Fruit fly (Drosophila melanogaster) whole organism, embryonic: ENCODE data around the gene CG2901.
A peak's percentile ranks its signal among the peaks of the same experiment; 100 is the strongest.

ENCODE experiments used
- Bdp1 ChIP-seq: fragments of 200-800 bp; sonication (Bioruptor generic); optimal IDR thresholded peaks from 3 replicates; lab custom pipeline; 2016; ENCODE audit warnings: missing biosample characterization, missing genetic modification characterization
- CG11723 ChIP-seq: fragments of 200-800 bp; sonication (Bioruptor generic); optimal IDR thresholded peaks from 2 replicates; lab custom pipeline; 2017; ENCODE audit warnings: missing biosample characterization, mild to moderate bottlenecking, missing genetic modification characterization
- CG12071 ChIP-seq: fragments of 200-800 bp; sonication (Bioruptor generic); optimal IDR thresholded peaks from 3 replicates; lab custom pipeline; 2018; ENCODE audit warnings: missing biosample characterization, mild to moderate bottlenecking, missing genetic modification characterization
- CG12942 ChIP-seq: fragments of 200-800 bp; sonication (Bioruptor generic); optimal IDR thresholded peaks from 3 replicates; lab custom pipeline; 2016; ENCODE audit warnings: missing biosample characterization, missing genetic modification characterization
- CG14014 ChIP-seq: fragments of 200-800 bp; sonication (Bioruptor generic); IDR thresholded peaks from 2 replicates; pipeline ENCODE4 v1.3.6; 2022; ENCODE audit warnings: missing biosample characterization, missing genetic modification characterization
- CG14710 ChIP-seq: fragments of 200-800 bp; sonication (Bioruptor generic); optimal IDR thresholded peaks from 3 replicates; lab custom pipeline; 2019; ENCODE audit warnings: missing biosample characterization, mild to moderate bottlenecking, missing genetic modification characterization, moderate library complexity
- CG15011 ChIP-seq: fragments of 200-800 bp; sonication (Bioruptor generic); optimal IDR thresholded peaks from 3 replicates; lab custom pipeline; 2018; ENCODE audit warnings: missing biosample characterization, mild to moderate bottlenecking, missing genetic modification characterization
- CG15073 ChIP-seq: fragments of 200-800 bp; sonication (Bioruptor generic); optimal IDR thresholded peaks from 2 replicates; lab custom pipeline; 2016; ENCODE audit warnings: missing biosample characterization, missing genetic modification characterization
- CG15601 ChIP-seq: fragments of 200-800 bp; sonication (Bioruptor generic); optimal IDR thresholded peaks from 3 replicates; lab custom pipeline; 2019; ENCODE audit warnings: missing biosample characterization, mild to moderate bottlenecking, missing genetic modification characterization, moderate library complexity
- CG15696 ChIP-seq: fragments of 200-800 bp; sonication (Bioruptor generic); optimal IDR thresholded peaks from 2 replicates; lab custom pipeline; 2019; ENCODE audit warnings: missing biosample characterization, mild to moderate bottlenecking, missing genetic modification characterization, moderate library complexity
- CG17912 ChIP-seq: fragments of 200-800 bp; sonication (Bioruptor generic); optimal IDR thresholded peaks from 2 replicates; lab custom pipeline; 2018; ENCODE audit warnings: missing biosample characterization, mild to moderate bottlenecking, missing genetic modification characterization
- CG18011 ChIP-seq: fragments of 200-800 bp; sonication (Bioruptor generic); optimal IDR thresholded peaks from 2 replicates; lab custom pipeline; 2017; ENCODE audit warnings: missing biosample characterization, missing genetic modification characterization, mild to moderate bottlenecking, moderate library complexity, missing genotype
- CG1832 ChIP-seq: fragments of 200-800 bp; sonication (Bioruptor generic); optimal IDR thresholded peaks from 2 replicates; lab custom pipeline; 2017; ENCODE audit warnings: missing biosample characterization, mild to moderate bottlenecking, missing genetic modification characterization, inconsistent platforms
- CG4404 ChIP-seq: fragments of 200-800 bp; sonication (Bioruptor generic); IDR thresholded peaks from 2 replicates; pipeline ENCODE4 v1.3.6; 2022; ENCODE audit warnings: missing biosample characterization, missing genetic modification characterization
- CG6683 ChIP-seq: fragments of 200-800 bp; sonication (Bioruptor generic); optimal IDR thresholded peaks from 2 replicates; lab custom pipeline; 2017; ENCODE audit warnings: missing biosample characterization, mild to moderate bottlenecking, missing genetic modification characterization, missing genetic modification reagents
- CG6791 ChIP-seq: fragments of 200-800 bp; sonication (Bioruptor generic); IDR thresholded peaks from 3 replicates; pipeline ENCODE4 v1.3.6; 2022; ENCODE audit warnings: missing biosample characterization, missing genetic modification characterization; ENCODE audit not compliant: partially characterized antibody
- CG6813 ChIP-seq: fragments of 200-800 bp; sonication (Bioruptor generic); optimal IDR thresholded peaks from 2 replicates; lab custom pipeline; 2017; ENCODE audit warnings: missing biosample characterization, missing genetic modification characterization, mild to moderate bottlenecking, moderate library complexity, missing genetic modification reagents
- CG8290 ChIP-seq, 3 experiments: fragments of 200-800 bp; sonication (Bioruptor generic); optimal IDR thresholded peaks; 2 replicates each; lab custom pipeline; 2016 to 2019; ENCODE audit warnings: missing biosample characterization in 3 of 3, missing genetic modification characterization in 3 of 3, mild to moderate bottlenecking in 2 of 3, moderate library complexity in 1 of 3
- CG8359 ChIP-seq: fragments of 200-800 bp; sonication (Bioruptor generic); optimal IDR thresholded peaks from 2 replicates; lab custom pipeline; 2017; ENCODE audit warnings: missing biosample characterization, mild to moderate bottlenecking, missing genetic modification characterization, borderline replicate concordance
- Dbx ChIP-seq: fragments of 200-800 bp; sonication (Bioruptor generic); IDR thresholded peaks from 3 replicates; pipeline ENCODE4 v1.3.6; 2022; ENCODE audit warnings: missing biosample characterization, missing genetic modification characterization
- Dref ChIP-seq: fragments of 200-800 bp; sonication (Bioruptor generic); IDR thresholded peaks from 2 replicates; pipeline ENCODE4 v1.3.6; 2022; ENCODE audit warnings: missing biosample characterization, missing genetic modification characterization
- Drgx ChIP-seq: fragments of 200-800 bp; sonication (Bioruptor generic); IDR thresholded peaks from 2 replicates; pipeline ENCODE4 v1.3.6; 2022; ENCODE audit warnings: missing biosample characterization, missing genetic modification characterization
- Fer3 ChIP-seq: fragments of 200-800 bp; sonication (Bioruptor generic); optimal IDR thresholded peaks from 2 replicates; lab custom pipeline; 2018; ENCODE audit warnings: missing biosample characterization, mild to moderate bottlenecking, missing genetic modification characterization, moderate library complexity
- Hr39 ChIP-seq: fragments of >200 bp; optimal IDR thresholded peaks from 2 replicates; lab custom pipeline; 2017
- MBD-R2 ChIP-seq: fragments of 200-800 bp; sonication (Bioruptor generic); IDR thresholded peaks from 2 replicates; pipeline ENCODE4 v1.3.6; 2022; ENCODE audit warnings: missing biosample characterization, missing genetic modification characterization
- Med ChIP-seq: fragments of 200-800 bp; sonication (Bioruptor generic); peaks from one replicate; lab custom pipeline; 2016; ENCODE audit warnings: missing biosample characterization, missing genetic modification characterization, mild to moderate bottlenecking, inconsistent platforms, moderate library complexity
- Spps ChIP-seq: fragments of 200-800 bp; sonication (Bioruptor generic); optimal IDR thresholded peaks from 2 replicates; lab custom pipeline; 2018; ENCODE audit warnings: missing biosample characterization, mild to moderate bottlenecking, missing genetic modification characterization
- Vsx1 ChIP-seq: fragments of 200-800 bp; sonication (Bioruptor generic); optimal IDR thresholded peaks from 2 replicates; lab custom pipeline; 2017; ENCODE audit warnings: missing biosample characterization, mild to moderate bottlenecking, missing genetic modification characterization, missing genetic modification reagents
- YL-1 ChIP-seq: fragments of 200-800 bp; sonication (Bioruptor generic); optimal IDR thresholded peaks from 3 replicates; lab custom pipeline; 2017; ENCODE audit warnings: missing biosample characterization, mild to moderate bottlenecking, missing genetic modification characterization
- ase ChIP-seq: fragments of 200-800 bp; sonication (Bioruptor generic); IDR thresholded peaks from 3 replicates; pipeline ENCODE4 v1.3.6; 2022; ENCODE audit warnings: missing biosample characterization, missing genetic modification characterization
- ash1 ChIP-seq: fragments of 200-800 bp; sonication (Bioruptor generic); optimal IDR thresholded peaks from 2 replicates; lab custom pipeline; 2018; ENCODE audit warnings: missing biosample characterization, mild to moderate bottlenecking, missing genetic modification characterization
- az2 ChIP-seq: fragments of 200-800 bp; sonication (Bioruptor generic); optimal IDR thresholded peaks from 3 replicates; lab custom pipeline; 2016; ENCODE audit warnings: missing biosample characterization, missing genetic modification characterization
- caup ChIP-seq: fragments of 200-800 bp; sonication (Bioruptor generic); optimal IDR thresholded peaks from 3 replicates; lab custom pipeline; 2017; ENCODE audit warnings: missing biosample characterization, mild to moderate bottlenecking, missing genetic modification characterization, moderate library complexity; ENCODE audit not compliant: severe bottlenecking
- chinmo ChIP-seq: fragments of 200-800 bp; sonication (Bioruptor generic); IDR thresholded peaks from 4 replicates; pipeline ENCODE4 v1.3.6; 2022; ENCODE audit warnings: missing biosample characterization, missing genetic modification characterization; ENCODE audit not compliant: partially characterized antibody
- chm ChIP-seq: fragments of 200-800 bp; sonication (Bioruptor generic); IDR thresholded peaks from 2 replicates; pipeline ENCODE4 v1.3.6; 2022; ENCODE audit warnings: missing biosample characterization, missing genetic modification characterization
- corto ChIP-seq: fragments of 200-800 bp; sonication (Bioruptor generic); optimal IDR thresholded peaks from 2 replicates; lab custom pipeline; 2016; ENCODE audit warnings: missing biosample characterization, mild to moderate bottlenecking, missing genetic modification characterization, moderate library complexity
- en ChIP-seq: fragments of 200-800 bp; sonication (Bioruptor generic); optimal IDR thresholded peaks from 2 replicates; lab custom pipeline; 2016; ENCODE audit warnings: missing biosample characterization, missing genetic modification characterization
- ind ChIP-seq: fragments of 200-800 bp; sonication (Bioruptor generic); optimal IDR thresholded peaks from 3 replicates; lab custom pipeline; 2016; ENCODE audit warnings: missing biosample characterization, missing genetic modification characterization
- jumu ChIP-seq: fragments of 200-800 bp; sonication (Bioruptor generic); optimal IDR thresholded peaks from 3 replicates; lab custom pipeline; 2016; ENCODE audit warnings: missing biosample characterization, missing genetic modification characterization
- mirr ChIP-seq: fragments of 200-800 bp; sonication (Bioruptor generic); optimal IDR thresholded peaks from 3 replicates; lab custom pipeline; 2018; ENCODE audit warnings: missing biosample characterization, mild to moderate bottlenecking, missing genetic modification characterization
- nerfin-1 ChIP-seq: fragments of 200-800 bp; sonication (Bioruptor generic); optimal IDR thresholded peaks from 3 replicates; lab custom pipeline; 2019; ENCODE audit warnings: missing biosample characterization, mild to moderate bottlenecking, missing genetic modification characterization, moderate library complexity
- nerfin-2 ChIP-seq: fragments of 200-800 bp; sonication (Bioruptor generic); IDR thresholded peaks from 2 replicates; pipeline ENCODE4 v1.3.6; 2022; ENCODE audit warnings: missing biosample characterization, missing genetic modification characterization; ENCODE audit not compliant: partially characterized antibody
- nmo ChIP-seq: fragments of 200-800 bp; sonication (Bioruptor generic); optimal IDR thresholded peaks from 2 replicates; lab custom pipeline; 2018; ENCODE audit warnings: missing biosample characterization, mild to moderate bottlenecking, missing genetic modification characterization, moderate library complexity
- nom ChIP-seq: fragments of 200-800 bp; sonication (Bioruptor generic); optimal IDR thresholded peaks from 2 replicates; lab custom pipeline; 2017; ENCODE audit warnings: missing biosample characterization, missing genetic modification characterization, mild to moderate bottlenecking, moderate library complexity, missing genetic modification reagents
- rib ChIP-seq: fragments of 200-800 bp; sonication (Bioruptor generic); IDR thresholded peaks from 2 replicates; pipeline ENCODE4 v1.3.6; 2022; ENCODE audit warnings: missing biosample characterization, missing genetic modification characterization
- seq ChIP-seq: fragments of 200-800 bp; sonication (Bioruptor generic); IDR thresholded peaks from 2 replicates; pipeline ENCODE4 v1.3.6; 2022; ENCODE audit warnings: missing biosample characterization, missing genetic modification characterization
- sna ChIP-seq: fragments of 200-800 bp; sonication (Bioruptor generic); IDR thresholded peaks from 2 replicates; pipeline ENCODE4 v1.3.6; 2022; ENCODE audit warnings: missing biosample characterization, missing genetic modification characterization; ENCODE audit not compliant: partially characterized antibody
- so ChIP-seq: fragments of 200-800 bp; sonication (Bioruptor generic); IDR thresholded peaks from 3 replicates; pipeline ENCODE4 v1.3.6; 2022; ENCODE audit warnings: missing biosample characterization, missing genetic modification characterization
- unc-4 ChIP-seq: fragments of 200-800 bp; sonication (Bioruptor generic); IDR thresholded peaks from 2 replicates; pipeline ENCODE4 v1.3.6; 2022; ENCODE audit warnings: missing biosample characterization, missing genetic modification characterization; ENCODE audit not compliant: partially characterized antibody

CG2901 gene

DNA sequence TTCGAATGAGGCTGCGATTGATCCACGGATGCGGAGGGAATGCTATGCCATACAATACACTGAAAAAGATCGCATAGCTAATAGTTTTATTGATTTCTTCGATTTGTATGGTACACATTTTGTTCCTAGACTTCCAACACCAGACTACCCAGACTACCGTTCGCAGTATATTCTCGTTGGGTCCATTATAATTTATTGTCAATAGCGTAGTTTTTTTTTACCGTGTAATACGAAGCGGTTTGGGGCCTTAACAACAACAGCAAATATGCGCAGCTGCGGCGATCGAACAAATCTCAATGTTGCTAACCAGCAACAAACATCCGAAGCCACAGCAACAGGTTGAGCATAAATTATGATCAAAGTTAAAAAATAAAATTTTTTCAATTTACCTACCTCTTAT is 10.7 kb downstream of the CG2901 start (continued):
- TF ChIP-seq CG11723, result peak; percentile 75
- TF ChIP-seq ase, result peak; percentile 73; the same call in 2 of the 3 replicates
- TF ChIP-seq CG6791 (GFP tag; lab: Robert Waterston, UW), result no peak
- TF ChIP-seq Dbx, result peak; percentile 70; the same call in 2 of the 3 replicates
- peak; percentile 77 for TF ChIP-seq Fer3 (tag; lab: Kevin White, UChicago)
- TF ChIP-seq CG18011 (GFP tag; lab: Kevin White, UChicago), result peak; percentile 39
- peak; percentile 78 for TF ChIP-seq az2
- peak; percentile 54 for TF ChIP-seq CG8359
- peak; percentile 71 for TF ChIP-seq Drgx (GFP tag; lab: Robert Waterston, UW)
- TF ChIP-seq sna, result no peak
- TF ChIP-seq en (GFP tag; lab: Kevin White, UChicago), result peak; percentile 70
- TF ChIP-seq Med (GFP tag; lab: Kevin White, UChicago), result peak; percentile 95
- TF ChIP-seq CG14710 (tag; lab: Kevin White, UChicago), result peak; percentile 73
- peak; percentile 40 for TF ChIP-seq MBD-R2 (GFP tag; lab: Robert Waterston, UW)
- peak; percentile 51 for TF ChIP-seq CG17912
- TF ChIP-seq CG15601 (tag; lab: Kevin White, UChicago), result peak; percentile 67
- no peak for TF ChIP-seq nerfin-2
- peak; percentile 10 for TF ChIP-seq CG8290 (GFP tag; optimal IDR thresholded peaks at IDR 0.05; lab: Kevin White, UChicago)
- peak; percentile 26 to 85 for TF ChIP-seq CG8290 (tag; optimal IDR thresholded peaks at IDR 0.05; lab: Kevin White, UChicago)
- peak; percentile 57 for TF ChIP-seq mirr (GFP tag; lab: Kevin White, UChicago)
- peak; percentile 24 for TF ChIP-seq Spps (tag; lab: Kevin White, UChicago)
- peak; percentile 80 for TF ChIP-seq seq (GFP tag; lab: Robert Waterston, UW)
- TF ChIP-seq CG4404, result peak; percentile 62
- TF ChIP-seq nom, result peak; percentile 12
- peak; percentile 55 for TF ChIP-seq Vsx1 (GFP tag; lab: Kevin White, UChicago)
- no peak for TF ChIP-seq corto (GFP tag; lab: Kevin White, UChicago)
- no peak for TF ChIP-seq unc-4 (GFP tag; lab: Robert Waterston, UW)
- TF ChIP-seq CG15696 (tag; lab: Kevin White, UChicago), result peak; percentile 74
- TF ChIP-seq caup (GFP tag; lab: Kevin White, UChicago), result peak; percentile 76
- TF ChIP-seq nmo, result peak; percentile 81
- TF ChIP-seq chm (GFP tag; lab: Robert Waterston, UW), result peak; percentile 80
- TF ChIP-seq YL-1 (GFP tag; lab: Kevin White, UChicago), result peak; percentile 31
- no peak for TF ChIP-seq Dref
- TF ChIP-seq CG15011 (GFP tag; lab: Kevin White, UChicago), result peak; percentile 26
- TF ChIP-seq CG15073 (GFP tag; lab: Kevin White, UChicago), result no peak
- no peak for TF ChIP-seq CG1832 (GFP tag; lab: Kevin White, UChicago)
- peak; percentile 85 for TF ChIP-seq CG14014
- peak; percentile 21 for TF ChIP-seq ash1 (GFP tag; lab: Kevin White, UChicago)
- peak; percentile 80 for TF ChIP-seq CG6813
- peak; percentile 74 for TF ChIP-seq ind
- peak; percentile 85 for TF ChIP-seq CG12071 (GFP tag; lab: Kevin White, UChicago)
- TF ChIP-seq Hr39 (lab: Kevin White, UChicago), result no peak
- TF ChIP-seq CG12942 (GFP tag; lab: Kevin White, UChicago), result peak; percentile 40
- TF ChIP-seq Bdp1, result peak; percentile 46
- peak; percentile 74 for TF ChIP-seq nerfin-1 (tag; lab: Kevin White, UChicago)
- 0 out of 4 replicates have a peak, but pooled peaks have one; percentile 59 for TF ChIP-seq chinmo (GFP tag; lab: Robert Waterston, UW)
- TF ChIP-seq CG6683, result peak; percentile 49
- peak; percentile 75 for TF ChIP-seq so (GFP tag; lab: Robert Waterston, UW)
- TF ChIP-seq jumu (GFP tag; lab: Kevin White, UChicago), result peak; percentile 58
- 0 out of 2 replicates have a peak, but pooled peaks have one; percentile 14 for TF ChIP-seq rib
